Worm (Caenorhabditis elegans) whole organism, young adult: Measurements from ENCODE around the gene F47G3.3.

Source experiments
- F22D6.2 ChIP-seq: sonication (generic microtip); optimal IDR thresholded peaks from 2 replicates; lab custom pipeline; 2016; ENCODE audit warnings: mild to moderate bottlenecking, missing genetic modification characterization, missing compliant biosample characterization
- F52B5.7 ChIP-seq: sonication (generic microtip); optimal IDR thresholded peaks from 2 replicates; lab custom pipeline; 2016; ENCODE audit warnings: mild to moderate bottlenecking, missing genetic modification characterization, missing compliant biosample characterization
- Y56A3A.18 ChIP-seq: fragments of 200-800 bp; sonication (Bioruptor generic); IDR thresholded peaks from 2 replicates; pipeline ENCODE4 v1.3.6; 2022; ENCODE audit warnings: missing genetic modification reagents, missing genetic modification characterization, missing compliant biosample characterization
- ama-1 ChIP-seq, 3 experiments: fragments of 150-350 bp in 1 of 3; sonication (generic microtip) in 2 of 3; optimal IDR thresholded peaks; 2 replicates each; lab custom pipeline; 2014 to 2018; ENCODE audit warnings: missing biosample characterization in 2 of 3, missing genetic modification characterization in 2 of 3, missing genetic modification reagents in 2 of 3
- bed-1 ChIP-seq: fragments of 200-800 bp; sonication (Bioruptor generic); IDR thresholded peaks from 2 replicates; pipeline ENCODE4 v1.3.6; 2022; ENCODE audit warnings: missing genetic modification reagents, missing genetic modification characterization, missing compliant biosample characterization
- cebp-2 ChIP-seq: fragments of 200-800 bp; sonication (Bioruptor generic); IDR thresholded peaks from 2 replicates; pipeline ENCODE4 v1.3.6; 2022; ENCODE audit warnings: missing genetic modification characterization, missing compliant biosample characterization
- ceh-91 ChIP-seq: fragments of 200-800 bp; sonication (Bioruptor generic); IDR thresholded peaks from 2 replicates; pipeline ENCODE4 v1.3.6; 2022; ENCODE audit warnings: missing genetic modification reagents, missing genetic modification characterization, missing compliant biosample characterization
- die-1 ChIP-seq: sonication (generic microtip); optimal IDR thresholded peaks from 2 replicates; lab custom pipeline; 2016; ENCODE audit warnings: missing genotype, mild to moderate bottlenecking, missing genetic modification characterization, missing compliant biosample characterization
- lin-26 ChIP-seq: fragments of 200-800 bp; sonication (Bioruptor generic); IDR thresholded peaks from 2 replicates; pipeline ENCODE4 v1.3.6; 2022; ENCODE audit warnings: missing genetic modification reagents, missing genetic modification characterization, missing compliant biosample characterization
- lir-1 ChIP-seq: fragments of 200-800 bp; sonication (Bioruptor generic); conservative IDR thresholded peaks from 2 replicates; pipeline ENCODE4 v1.3.6; 2022; ENCODE audit warnings: missing genetic modification reagents, missing genetic modification characterization, missing compliant biosample characterization
- lsl-1 ChIP-seq: fragments of 200-800 bp; sonication (Bioruptor generic); optimal IDR thresholded peaks from 2 replicates; lab custom pipeline; 2018; ENCODE audit warnings: mild to moderate bottlenecking, missing genetic modification characterization, moderate library complexity, missing compliant biosample characterization
- nfyb-1 ChIP-seq: fragments of 200-800 bp; sonication (Bioruptor generic); IDR thresholded peaks from 2 replicates; pipeline ENCODE4 v1.3.6; 2022; ENCODE audit warnings: missing genetic modification reagents, missing genetic modification characterization, missing compliant biosample characterization
- nhr-120 ChIP-seq: fragments of 200-800 bp; sonication (Bioruptor generic); IDR thresholded peaks from 2 replicates; pipeline ENCODE4 v1.3.6; 2022; ENCODE audit warnings: missing genetic modification characterization, missing compliant biosample characterization
- unc-62 ChIP-seq: fragments of 150-350 bp; optimal IDR thresholded peaks from 2 replicates; lab custom pipeline; 2014; ENCODE audit warnings: missing biosample characterization, missing genetic modification reagents, missing genetic modification characterization

DNA sequence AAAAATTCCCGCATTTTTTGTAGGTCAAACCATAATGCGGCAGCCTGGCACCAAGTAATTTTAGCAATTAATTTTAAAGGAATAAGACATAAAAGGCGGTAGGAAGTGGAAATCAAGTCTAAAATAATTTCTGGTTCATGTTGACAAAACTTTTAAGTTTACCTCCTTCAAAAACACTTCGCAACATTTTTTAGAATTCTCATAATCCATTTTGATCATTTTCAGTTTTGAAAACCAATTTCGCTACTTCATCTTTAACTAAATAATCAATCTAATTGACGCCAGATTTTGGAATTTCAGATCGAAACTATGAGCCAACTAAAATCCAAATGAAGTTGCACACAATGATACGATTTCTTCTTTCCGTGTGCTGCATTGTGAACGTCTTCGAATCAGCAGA is 16.0 kb upstream of the F47G3.3 start, which contains the start of gene lgc-40:
- TF ChIP-seq ama-1 (optimal IDR thresholded peaks at IDR 0.05; lab: Kevin White, UChicago) (no peak), ama-1 (GFP tag; optimal IDR thresholded peaks at IDR 0.05; lab: Kevin White, UChicago) (no peak), die-1 (tag; lab: Kevin White, UChicago) (no peak), nhr-120 (GFP tag; lab: Robert Waterston, UW) (no peak), lsl-1 (GFP tag; lab: Kevin White, UChicago) (no peak), Y56A3A.18 (GFP tag; lab: Robert Waterston, UW) (no peak), unc-62 (GFP tag; lab: Kevin White, UChicago) (no peak), cebp-2 (no peak), F22D6.2 (tag; lab: Kevin White, UChicago) (no peak), nfyb-1 (no peak), bed-1 (no peak), F52B5.7 (tag; lab: Kevin White, UChicago) (no peak), ceh-91 (GFP tag; lab: Robert Waterston, UW) (no peak), lir-1 (GFP tag; lab: Robert Waterston, UW) (no peak), lin-26 (no peak)
